Fruit fly (Drosophila melanogaster): ENCODE data around the gene CG2685.

DNA sequence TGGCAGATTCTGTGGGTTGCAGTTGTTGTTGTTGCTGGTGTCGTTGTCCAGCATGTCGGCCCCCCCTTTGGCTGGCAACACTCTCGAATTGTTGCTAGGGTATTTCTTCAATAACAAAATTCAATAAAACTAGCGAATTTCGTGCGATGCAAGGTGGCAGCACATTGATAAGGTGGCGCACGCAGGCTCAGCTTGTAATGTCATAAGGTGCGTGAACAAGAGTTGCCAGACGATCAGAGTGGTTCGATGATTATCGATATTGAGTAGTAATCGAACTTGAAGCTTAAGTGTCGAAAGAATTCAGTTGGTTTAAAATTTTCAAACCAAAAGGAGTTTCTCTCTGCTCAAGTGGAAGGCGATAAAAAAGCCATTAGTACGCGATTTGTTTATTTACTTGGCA is 6.4 kb upstream of the CG2685 start, which contains the start of gene CG2701:
- TF ChIP-seq psq (optimal IDR thresholded peaks at IDR 0.05) (no peak), CG8478 (optimal IDR thresholded peaks at IDR 0.05) (no peak), usp (GFP tag; optimal IDR thresholded peaks at IDR 0.05) (no peak), pan (optimal IDR thresholded peaks at IDR 0.05) (no peak), Dll (optimal IDR thresholded peaks at IDR 0.05) (no peak)

Data from whole organism.